Fruit fly (Drosophila melanogaster): Measurements from ENCODE around the gene Frq1.

- TF ChIP-seq cnc (optimal IDR thresholded peaks at IDR 0.05): no peak
- no peak for TF ChIP-seq CG11617 (GFP tag; optimal IDR thresholded peaks at IDR 0.05)
- no peak for TF ChIP-seq tj (GFP tag; optimal IDR thresholded peaks at IDR 0.05)
- no peak for TF ChIP-seq Clk (GFP tag; optimal IDR thresholded peaks at IDR 0.05)
- no peak for TF ChIP-seq kay (GFP tag; ENCODE audit: borderline replicate concordance)
- TF ChIP-seq CG7101 (tag; optimal IDR thresholded peaks at IDR 0.05): no peak
- TF ChIP-seq bab1 (GFP tag; optimal IDR thresholded peaks at IDR 0.05): no peak
- no peak for TF ChIP-seq CG5204 (GFP tag; optimal IDR thresholded peaks at IDR 0.05)
- TF ChIP-seq toe (GFP tag; optimal IDR thresholded peaks at IDR 0.05): no peak
These were observed 2.2 kb upstream of the Frq1 start for dm6 chrX:18153001-18153400.
